Worm (Caenorhabditis elegans) whole organism, L4 larva: ENCODE results near the gene Y40A1A.2.
A peak's percentile ranks its signal among the peaks of the same experiment; 100 is the strongest.

Source experiments
- D1046.2 ChIP-seq: fragments of 200-800 bp; sonication (Bioruptor generic); IDR thresholded peaks from 2 replicates; pipeline ENCODE4 v1.3.6; 2022; ENCODE audit warnings: missing genetic modification characterization, missing compliant biosample characterization
- F10B5.3 ChIP-seq: sonication (generic microtip); optimal IDR thresholded peaks from 2 replicates; lab custom pipeline; 2016; ENCODE audit warnings: mild to moderate bottlenecking, missing genetic modification characterization, missing compliant biosample characterization
- Y105C5A.15 ChIP-seq: fragments of 200-800 bp; sonication (Bioruptor generic); IDR thresholded peaks from 2 replicates; pipeline ENCODE4 v1.3.6; 2022; ENCODE audit warnings: missing genetic modification characterization, missing compliant biosample characterization
- ZK337.2 ChIP-seq: fragments of 200-800 bp; sonication (Bioruptor generic); IDR thresholded peaks from 2 replicates; pipeline ENCODE4 v1.3.6; 2022; ENCODE audit warnings: missing genetic modification reagents, missing genetic modification characterization, missing compliant biosample characterization
- aha-1 ChIP-seq: fragments of 150-350 bp; peaks from one replicate; lab custom pipeline; 2014; ENCODE audit warnings: missing biosample characterization, missing genetic modification characterization
- aly-2 ChIP-seq: sonication (generic microtip); optimal IDR thresholded peaks from 2 replicates; lab custom pipeline; 2018; ENCODE audit warnings: missing biosample characterization, missing genetic modification characterization
- ceh-62 ChIP-seq: sonication (generic microtip); optimal IDR thresholded peaks from 2 replicates; lab custom pipeline; 2017; ENCODE audit warnings: missing biosample characterization, missing genetic modification characterization
- ceh-82 ChIP-seq: sonication (generic microtip); optimal IDR thresholded peaks from 2 replicates; lab custom pipeline; 2017; ENCODE audit warnings: missing biosample characterization, missing genetic modification characterization
- daf-16 ChIP-seq, 3 experiments: sonication (generic microtip); optimal IDR thresholded peaks; 2 replicates each; lab custom pipeline; 2016 to 2017; ENCODE audit warnings: missing genetic modification characterization in 3 of 3, missing genetic modification reagents in 3 of 3, mild to moderate bottlenecking in 2 of 3, missing compliant biosample characterization in 2 of 3, missing biosample characterization in 1 of 3, moderate library complexity in 1 of 3
- daf-19 ChIP-seq: fragments of 200-800 bp; sonication (Bioruptor generic); conservative IDR thresholded peaks from 2 replicates; pipeline ENCODE4 v1.3.6; 2022; ENCODE audit warnings: missing genetic modification characterization, missing compliant biosample characterization
- dmd-6 ChIP-seq: fragments of 200-800 bp; sonication (Bioruptor generic); IDR thresholded peaks from 2 replicates; pipeline ENCODE4 v1.3.6; 2022; ENCODE audit warnings: missing genetic modification reagents, missing genetic modification characterization, missing compliant biosample characterization
- dmd-8 ChIP-seq: fragments of 200-800 bp; sonication (Bioruptor generic); IDR thresholded peaks from 2 replicates; pipeline ENCODE4 v1.3.6; 2022; ENCODE audit warnings: missing genetic modification characterization, missing compliant biosample characterization
- dmd-9 ChIP-seq: fragments of 200-800 bp; sonication (Bioruptor generic); IDR thresholded peaks from 2 replicates; pipeline ENCODE4 v1.3.6; 2022; ENCODE audit warnings: missing genetic modification reagents, missing genetic modification characterization, missing compliant biosample characterization
- dve-1 ChIP-seq: sonication (generic microtip); optimal IDR thresholded peaks from 2 replicates; lab custom pipeline; 2017; ENCODE audit warnings: antibody characterized with exemption, mild to moderate bottlenecking, missing genetic modification characterization, missing compliant biosample characterization; ENCODE audit not compliant: insufficient read depth
- jun-1 ChIP-seq: fragments of 150-350 bp; optimal IDR thresholded peaks from 2 replicates; lab custom pipeline; 2014; ENCODE audit warnings: missing biosample characterization, missing genetic modification reagents, missing genetic modification characterization
- lin-13 ChIP-seq: fragments of 150-350 bp; optimal IDR thresholded peaks from 2 replicates; lab custom pipeline; 2014; ENCODE audit warnings: missing biosample characterization, missing genetic modification reagents, missing genetic modification characterization
- lin-39 ChIP-seq: fragments of 150-350 bp; optimal IDR thresholded peaks from 2 replicates; lab custom pipeline; 2014; ENCODE audit warnings: missing biosample characterization, missing genetic modification reagents, missing genetic modification characterization
- madf-9 ChIP-seq: fragments of 200-800 bp; sonication (Bioruptor generic); conservative IDR thresholded peaks from 2 replicates; pipeline ENCODE4 v1.3.6; 2022; ENCODE audit warnings: missing genetic modification reagents, missing genetic modification characterization, missing compliant biosample characterization
- mep-1 ChIP-seq: fragments of 150-350 bp; sonication (generic microtip); optimal IDR thresholded peaks from 3 replicates; lab custom pipeline; 2014; ENCODE audit warnings: missing biosample characterization, missing genetic modification characterization
- nhr-111 ChIP-seq: fragments of 200-800 bp; sonication (Bioruptor generic); optimal IDR thresholded peaks from 2 replicates; lab custom pipeline; 2018; ENCODE audit warnings: mild to moderate bottlenecking, missing genetic modification characterization, missing compliant biosample characterization
- nhr-28 ChIP-seq: fragments of 150-350 bp; optimal IDR thresholded peaks from 2 replicates; lab custom pipeline; 2014; ENCODE audit warnings: missing biosample characterization, missing genetic modification characterization
- nhr-42 ChIP-seq: fragments of 200-800 bp; sonication (Bioruptor generic); IDR thresholded peaks from 2 replicates; pipeline ENCODE4 v1.3.6; 2022; ENCODE audit warnings: missing genetic modification characterization, missing compliant biosample characterization
- nhr-48 ChIP-seq: sonication (generic microtip); optimal IDR thresholded peaks from 2 replicates; lab custom pipeline; 2016; ENCODE audit warnings: mild to moderate bottlenecking, missing genetic modification characterization, missing compliant biosample characterization
- nhr-6 ChIP-seq: fragments of 150-350 bp; optimal IDR thresholded peaks from 2 replicates; lab custom pipeline; 2014; ENCODE audit warnings: missing biosample characterization, missing genetic modification characterization
- pha-4 ChIP-seq, 2 experiments: fragments of 150-350 bp in 1 of 2; fragments of 200-800 bp in 1 of 2; sonication (Bioruptor generic) in 1 of 2; IDR thresholded peaks in 1 of 2; optimal IDR thresholded peaks in 1 of 2; 2 replicates each; pipeline versions ENCODE4 v1.3.6 to Lab custom; 2014 to 2022; ENCODE audit warnings: missing genetic modification characterization in 2 of 2, missing genetic modification reagents in 2 of 2, missing biosample characterization in 1 of 2, missing compliant biosample characterization in 1 of 2
- php-3 ChIP-seq: fragments of 200-800 bp; sonication (Bioruptor generic); IDR thresholded peaks from 2 replicates; pipeline ENCODE4 v1.3.6; 2022; ENCODE audit warnings: missing genetic modification reagents, missing genetic modification characterization, missing compliant biosample characterization
- saeg-2 ChIP-seq: fragments of 200-800 bp; sonication (Bioruptor generic); IDR thresholded peaks from 2 replicates; pipeline ENCODE4 v1.3.6; 2022; ENCODE audit warnings: missing genetic modification reagents, missing genetic modification characterization, missing compliant biosample characterization
- sdz-12 ChIP-seq: fragments of 200-800 bp; sonication (Bioruptor generic); optimal IDR thresholded peaks from 2 replicates; lab custom pipeline; 2018; ENCODE audit warnings: mild to moderate bottlenecking, missing genetic modification characterization, missing compliant biosample characterization
- set-16 ChIP-seq: fragments of 200-800 bp; sonication (Bioruptor generic); IDR thresholded peaks from 2 replicates; pipeline ENCODE4 v1.3.6; 2022; ENCODE audit warnings: missing genetic modification reagents, missing genetic modification characterization, missing compliant biosample characterization
- skn-1 ChIP-seq: fragments of 150-350 bp; optimal IDR thresholded peaks from 2 replicates; lab custom pipeline; 2014; ENCODE audit warnings: missing biosample characterization, missing genetic modification characterization
- tag-97 ChIP-seq: fragments of 200-800 bp; sonication (Bioruptor generic); IDR thresholded peaks from 2 replicates; pipeline ENCODE4 v1.3.6; 2022; ENCODE audit warnings: missing genetic modification characterization, missing compliant biosample characterization
- tra-1 ChIP-seq: fragments of 200-800 bp; sonication (Bioruptor generic); IDR thresholded peaks from 2 replicates; pipeline ENCODE4 v1.3.6; 2022; ENCODE audit warnings: missing genetic modification reagents, missing genetic modification characterization, missing compliant biosample characterization
- unc-62 ChIP-seq, 3 experiments: fragments of 150-350 bp in 1 of 3; sonication (generic microtip); optimal IDR thresholded peaks in 2 of 3; peaks in 1 of 3; 1 replicate in 1 of 3; 2 replicates in 2 of 3; lab custom pipeline; 2014 to 2017; ENCODE audit warnings: missing biosample characterization in 3 of 3, missing genetic modification characterization in 3 of 3, missing genetic modification reagents in 3 of 3, missing genotype in 1 of 3
- vab-7 ChIP-seq: fragments of 200-800 bp; sonication (Bioruptor generic); IDR thresholded peaks from 2 replicates; pipeline ENCODE4 v1.3.6; 2022; ENCODE audit warnings: missing genetic modification reagents, missing genetic modification characterization, missing compliant biosample characterization
- ztf-11 ChIP-seq: fragments of 150-350 bp; optimal IDR thresholded peaks from 2 replicates; lab custom pipeline; 2014; ENCODE audit warnings: missing biosample characterization, missing genetic modification characterization

Gene Y40A1A.2

DNA sequence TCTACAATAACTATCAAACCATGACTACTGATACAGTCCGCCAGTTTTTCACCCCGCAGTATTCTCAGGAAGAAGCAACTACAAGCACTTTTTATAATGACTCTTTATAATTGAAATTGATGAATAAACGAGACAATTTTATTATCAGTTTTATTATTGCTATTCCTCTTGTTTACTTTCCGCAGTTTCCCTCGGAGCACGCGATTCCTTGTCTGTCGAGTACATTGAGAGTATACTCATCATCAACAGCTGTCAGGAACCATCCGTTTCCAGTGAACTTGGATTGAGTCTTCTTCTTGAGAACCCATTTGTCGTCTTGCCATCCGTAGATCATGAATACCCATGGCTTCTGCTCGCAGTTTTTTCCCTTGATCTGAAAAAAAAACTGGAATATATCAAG lies 40.3 kb downstream of the Y40A1A.2 start:
- TF ChIP-seq unc-62 (GFP tag; optimal IDR thresholded peaks at IDR 0.05 in 1 of 2; lab: Kevin White, UChicago) (no peak), unc-62 (tag; optimal IDR thresholded peaks at IDR 0.05; lab: Kevin White, UChicago) (no peak), php-3 (0 out of 2 replicates have a peak, but pooled peaks have one; percentile 12), daf-16 (GFP tag; optimal IDR thresholded peaks at IDR 0.05; lab: Kevin White, UChicago) (no peak), daf-16 (tag; optimal IDR thresholded peaks at IDR 0.05; lab: Kevin White, UChicago) (peak; percentile 93), aha-1 (tag; lab: Kevin White, UChicago) (peak; percentile 34), nhr-6 (tag; lab: Kevin White, UChicago) (no peak)

DNA sequence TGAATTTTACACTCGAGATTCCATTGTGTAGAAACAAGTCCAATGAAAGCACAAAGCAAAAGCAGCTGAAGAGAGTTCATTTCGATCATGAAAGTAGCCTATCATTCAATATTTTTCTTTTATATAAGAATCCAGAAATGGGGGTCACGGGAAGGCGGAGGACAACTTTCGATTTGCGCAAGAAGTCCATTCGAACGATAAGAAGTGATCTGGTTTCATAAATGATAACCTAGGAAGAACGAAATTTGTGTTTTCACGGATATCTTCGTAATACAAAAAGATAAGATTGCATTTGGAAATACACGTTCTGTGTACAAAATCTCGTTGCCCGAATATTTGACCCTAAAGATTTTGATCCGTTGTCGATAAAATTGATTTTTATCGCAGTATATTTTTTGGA lies 40.9 kb downstream of the Y40A1A.2 start, which contains the start of gene Y102A11A.5:
Gene Y102A11A.5, minus strand, starts transcription at position 175 of the 400 bp plus-strand sequence.
- TF ChIP-seq nhr-28 (peak; percentile 36), set-16 (no peak)

DNA sequence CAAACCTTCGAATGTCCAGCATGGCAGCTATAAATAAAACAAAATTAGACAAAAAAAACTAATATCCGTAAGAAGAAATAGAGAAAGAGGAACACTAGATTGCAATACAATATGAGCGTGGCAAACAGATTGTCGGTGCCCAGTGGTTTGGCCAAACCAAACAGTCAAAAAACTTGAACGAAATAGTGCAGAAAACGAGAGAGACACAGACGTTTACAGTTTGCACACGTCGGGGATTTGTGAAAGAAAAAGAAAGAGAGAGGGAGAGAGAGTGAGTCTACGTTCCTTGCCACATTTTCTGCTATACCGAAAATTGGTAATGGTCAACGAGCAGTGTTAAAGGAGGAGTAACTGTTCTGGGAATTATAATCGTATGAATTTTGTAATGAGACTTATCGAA lies 44.6 kb downstream of the Y40A1A.2 start, which contains the start of gene ergi-1:
Gene ergi-1, minus strand, starts transcription at position 101 of the 400 bp plus-strand sequence.
- TF ChIP-seq dmd-6 (GFP tag; lab: Robert Waterston, UW), result no peak
- no peak for TF ChIP-seq mep-1 (tag; lab: Kevin White, UChicago)
- TF ChIP-seq ceh-82 (tag; lab: Kevin White, UChicago), result no peak
- TF ChIP-seq vab-7 (GFP tag; lab: Robert Waterston, UW), result no peak
- TF ChIP-seq saeg-2 (GFP tag; lab: Robert Waterston, UW), result no peak
- TF ChIP-seq set-16, result no peak
- TF ChIP-seq nhr-48 (tag; lab: Kevin White, UChicago), result no peak
- TF ChIP-seq dmd-9 (GFP tag; lab: Robert Waterston, UW), result no peak
- TF ChIP-seq sdz-12, result no peak

DNA sequence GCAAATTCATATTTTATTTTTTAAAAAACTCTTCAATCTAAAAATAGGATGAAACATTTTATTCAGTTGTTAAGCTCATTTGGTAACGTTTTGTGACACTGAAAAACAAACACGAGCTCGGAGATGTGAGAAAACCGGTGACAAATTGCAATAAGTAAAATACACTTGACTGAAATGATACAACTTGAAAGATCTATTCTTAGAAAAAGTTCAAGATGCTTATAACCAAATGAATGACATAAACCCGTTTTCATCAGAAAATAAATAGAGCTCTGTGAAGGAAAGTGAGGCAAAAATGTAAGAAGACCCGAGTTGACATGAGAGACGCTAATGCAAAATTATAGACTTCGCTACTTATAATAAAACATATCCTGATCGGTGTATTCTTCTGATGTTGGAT lies 48.8 kb downstream of the Y40A1A.2 start, which contains the start of gene smex-2:
Gene smex-2, minus strand, starts transcription at position 101 of the 400 bp plus-strand sequence.
- TF ChIP-seq madf-9, result no peak
- TF ChIP-seq F10B5.3 (tag; lab: Kevin White, UChicago), result no peak
- TF ChIP-seq tra-1 (GFP tag; lab: Robert Waterston, UW), result no peak
- TF ChIP-seq pha-4 (GFP tag; IDR thresholded peaks at IDR 0.05; lab: Robert Waterston, UW), result no peak
- TF ChIP-seq pha-4 (tag; optimal IDR thresholded peaks at IDR 0.05; lab: Kevin White, UChicago), result no peak
- TF ChIP-seq ztf-11 (tag; lab: Kevin White, UChicago), result no peak
- no peak for TF ChIP-seq nhr-42
- no peak for TF ChIP-seq skn-1 (tag; lab: Kevin White, UChicago)
- no peak for TF ChIP-seq dmd-8
- TF ChIP-seq jun-1 (tag; lab: Kevin White, UChicago), result no peak
- TF ChIP-seq D1046.2 (GFP tag; lab: Robert Waterston, UW), result no peak
- TF ChIP-seq nhr-111 (GFP tag; lab: Kevin White, UChicago), result no peak
- TF ChIP-seq unc-62 (GFP tag; optimal IDR thresholded peaks at IDR 0.05 in 1 of 2; lab: Kevin White, UChicago), result no peak
- no peak for TF ChIP-seq unc-62 (tag; optimal IDR thresholded peaks at IDR 0.05; lab: Kevin White, UChicago)
- TF ChIP-seq dve-1 (tag; lab: Kevin White, UChicago), result no peak
- TF ChIP-seq lin-13, result no peak
- TF ChIP-seq dmd-6 (GFP tag; lab: Robert Waterston, UW), result no peak
- TF ChIP-seq tag-97 (GFP tag; lab: Robert Waterston, UW), result no peak
- no peak for TF ChIP-seq nhr-28
- TF ChIP-seq Y105C5A.15 (GFP tag; lab: Robert Waterston, UW), result no peak
- no peak for TF ChIP-seq lin-39 (tag; lab: Kevin White, UChicago)

DNA sequence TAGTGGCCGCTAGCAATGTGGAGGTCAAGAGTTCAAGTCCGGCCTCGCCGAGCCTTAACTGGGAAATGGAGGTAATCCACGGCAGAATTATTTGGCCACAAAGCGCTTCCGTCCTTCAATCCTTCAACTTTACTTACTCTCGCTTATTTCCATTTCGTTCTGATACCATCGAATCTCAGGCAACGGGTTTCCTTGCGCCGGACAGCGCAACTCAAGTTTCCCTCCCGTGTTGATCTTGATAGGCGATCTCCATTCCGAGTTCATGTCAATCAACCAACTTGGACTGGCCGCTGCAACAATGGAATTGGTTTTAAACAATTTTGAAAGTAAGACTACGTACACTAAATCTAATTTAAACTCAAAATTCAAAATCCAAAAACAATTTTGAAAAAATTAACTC lies 50.3 kb downstream of the Y40A1A.2 start:
- no peak for TF ChIP-seq ZK337.2 (GFP tag; lab: Robert Waterston, UW)
- TF ChIP-seq ceh-62 (tag; lab: Kevin White, UChicago), result no peak
- peak in 1 of 2 experiments; percentile 70 for TF ChIP-seq unc-62 (GFP tag; optimal IDR thresholded peaks at IDR 0.05 in 1 of 2; lab: Kevin White, UChicago)
- TF ChIP-seq unc-62 (tag; optimal IDR thresholded peaks at IDR 0.05; lab: Kevin White, UChicago), result no peak
- no peak for TF ChIP-seq aly-2 (tag; lab: Kevin White, UChicago)
- TF ChIP-seq daf-19 (GFP tag; lab: Robert Waterston, UW), result no peak
